Fruit fly (Drosophila melanogaster) whole organism, wandering third instar larva: ENCODE data around the gene Npc2h.
A peak's percentile ranks its signal among the peaks of the same experiment; 100 is the strongest.

Experiments used
- Abd-B ChIP-seq: fragments of >200 bp; optimal IDR thresholded peaks from 2 replicates; lab custom pipeline; 2017; ENCODE audit warnings: missing biosample characterization, missing genetic modification characterization
- CG32264 ChIP-seq: fragments of 200-800 bp; sonication (Bioruptor generic); optimal IDR thresholded peaks from 2 replicates; lab custom pipeline; 2016; ENCODE audit warnings: missing biosample characterization, missing genetic modification characterization
- CG9705 ChIP-seq: fragments of 200-800 bp; sonication (Bioruptor generic); optimal IDR thresholded peaks from 2 replicates; lab custom pipeline; 2018; ENCODE audit warnings: missing biosample characterization, mild to moderate bottlenecking, missing genetic modification characterization
- CrebA ChIP-seq: fragments of 200-800 bp; sonication (Bioruptor generic); optimal IDR thresholded peaks from 2 replicates; lab custom pipeline; 2016; ENCODE audit warnings: missing biosample characterization, mild to moderate bottlenecking, missing genetic modification characterization, borderline replicate concordance
- Dfd ChIP-seq: fragments of >200 bp; optimal IDR thresholded peaks from 2 replicates; lab custom pipeline; 2017; ENCODE audit warnings: missing biosample characterization, missing genetic modification characterization
- Dif ChIP-seq: fragments of 200-275, 200-300 bp; sonication (Bioruptor generic); optimal IDR thresholded peaks from 2 replicates; lab custom pipeline; 2018; ENCODE audit warnings: missing biosample characterization, missing genetic modification characterization; ENCODE audit not compliant: partially characterized antibody
- GATAd ChIP-seq: sonication (Bioruptor generic); optimal IDR thresholded peaks from 2 replicates; lab custom pipeline; 2016; ENCODE audit warnings: missing biosample characterization, missing genetic modification characterization
- HLH106 ChIP-seq: fragments of 200-800 bp; optimal IDR thresholded peaks from 3 replicates; lab custom pipeline; 2019; ENCODE audit warnings: missing biosample characterization, mild to moderate bottlenecking, missing genetic modification characterization, moderate library complexity
- Hnf4 ChIP-seq: fragments of 200-800 bp; sonication (Bioruptor generic); optimal IDR thresholded peaks from 2 replicates; lab custom pipeline; 2016; ENCODE audit warnings: missing biosample characterization, mild to moderate bottlenecking, missing genetic modification characterization
- Hr78 ChIP-seq: fragments of >200 bp; optimal IDR thresholded peaks from 2 replicates; lab custom pipeline; 2017; ENCODE audit warnings: missing biosample characterization, missing genetic modification characterization
- Hr83 ChIP-seq: fragments of 200-300 bp; sonication (Bioruptor generic); optimal IDR thresholded peaks from 2 replicates; lab custom pipeline; 2016; ENCODE audit warnings: missing biosample characterization, mild to moderate bottlenecking, missing genetic modification characterization, moderate library complexity; ENCODE audit not compliant: poor library complexity, severe bottlenecking
- Jra ChIP-seq: sonication (Bioruptor generic); optimal IDR thresholded peaks from 2 replicates; lab custom pipeline; 2016; ENCODE audit warnings: missing biosample characterization, missing genetic modification characterization
- Mio ChIP-seq: sonication (Bioruptor generic); optimal IDR thresholded peaks from 2 replicates; lab custom pipeline; 2016; ENCODE audit warnings: missing biosample characterization, missing genetic modification characterization
- Myc ChIP-seq: fragments of >200 bp; optimal IDR thresholded peaks from 2 replicates; lab custom pipeline; 2017
- N ChIP-seq: fragments of >200 bp; optimal IDR thresholded peaks from 2 replicates; lab custom pipeline; 2018; ENCODE audit warnings: missing biosample characterization, missing external identifiers, missing genetic modification characterization
- OdsH ChIP-seq: fragments of 200-800 bp; sonication (Bioruptor generic); optimal IDR thresholded peaks from 2 replicates; lab custom pipeline; 2016; ENCODE audit warnings: missing biosample characterization, mild to moderate bottlenecking, missing genetic modification characterization
- Rel ChIP-seq, 2 experiments: fragments of 200-800 bp; sonication (Bioruptor generic) in 1 of 2; optimal IDR thresholded peaks; 2 replicates in 1 of 2; 3 replicates in 1 of 2; lab custom pipeline; 2016 to 2019; ENCODE audit warnings: mild to moderate bottlenecking in 2 of 2, missing biosample characterization in 2 of 2, missing genetic modification characterization in 2 of 2, moderate library complexity in 1 of 2
- Sp1 ChIP-seq: fragments of 200-800 bp; sonication (Bioruptor generic); optimal IDR thresholded peaks from 3 replicates; lab custom pipeline; 2019; ENCODE audit warnings: missing biosample characterization, mild to moderate bottlenecking, missing genetic modification characterization, moderate library complexity
- Vsx2 ChIP-seq: fragments of 200-300, 225-300 bp; sonication (Bioruptor generic); optimal IDR thresholded peaks from 2 replicates; lab custom pipeline; 2018; ENCODE audit warnings: missing biosample characterization, missing genetic modification characterization; ENCODE audit not compliant: partially characterized antibody
- br ChIP-seq: fragments of 200-800 bp; sonication (Bioruptor generic); optimal IDR thresholded peaks from 2 replicates; lab custom pipeline; 2016; ENCODE audit warnings: missing biosample characterization, missing genetic modification characterization
- brk ChIP-seq: fragments of 200-800 bp; sonication (Bioruptor generic); optimal IDR thresholded peaks from 2 replicates; lab custom pipeline; 2016; ENCODE audit warnings: missing biosample characterization, mild to moderate bottlenecking, missing genetic modification characterization
- dl ChIP-seq, 2 experiments: fragments of 175-275, 200-275 bp in 1 of 2; fragments of 200-275 bp in 1 of 2; sonication (Bioruptor generic); optimal IDR thresholded peaks; lab custom pipeline; 2018; ENCODE audit warnings: mild to moderate bottlenecking in 2 of 2, missing biosample characterization in 2 of 2, missing genetic modification characterization in 2 of 2, moderate library complexity in 2 of 2; ENCODE audit not compliant: partially characterized antibody in 2 of 2, insufficient read depth in 1 of 2
- dmrt93B ChIP-seq: fragments of 200-800 bp; sonication (Bioruptor generic); optimal IDR thresholded peaks from 2 replicates; lab custom pipeline; 2018; ENCODE audit warnings: missing biosample characterization, mild to moderate bottlenecking, missing genetic modification characterization
- dsf ChIP-seq: sonication (Bioruptor generic); optimal IDR thresholded peaks from 2 replicates; lab custom pipeline; 2016; ENCODE audit warnings: missing biosample characterization, missing genetic modification characterization, borderline replicate concordance
- ey ChIP-seq: fragments of 200-800 bp; sonication (Bioruptor generic); optimal IDR thresholded peaks from 2 replicates; lab custom pipeline; 2016; ENCODE audit warnings: missing biosample characterization, missing genetic modification characterization
- foxo ChIP-seq, 2 experiments: fragments of 200-800 bp; sonication (Bioruptor generic); optimal IDR thresholded peaks; 2 replicates in 1 of 2; 3 replicates in 1 of 2; lab custom pipeline; 2016 to 2017; ENCODE audit warnings: missing biosample characterization in 2 of 2, missing genetic modification characterization in 2 of 2
- fru ChIP-seq: fragments of 200-800 bp; sonication (Bioruptor generic); optimal IDR thresholded peaks from 3 replicates; lab custom pipeline; 2016; ENCODE audit warnings: missing biosample characterization, mild to moderate bottlenecking, missing genetic modification characterization
- h ChIP-seq: fragments of 200-800 bp; sonication (Bioruptor generic); optimal IDR thresholded peaks from 3 replicates; lab custom pipeline; 2016; ENCODE audit warnings: missing biosample characterization, mild to moderate bottlenecking, missing genetic modification characterization
- jim ChIP-seq: fragments of 175-275, 200-325 bp; sonication (Bioruptor generic); optimal IDR thresholded peaks from 2 replicates; lab custom pipeline; 2016; ENCODE audit warnings: missing biosample characterization, mild to moderate bottlenecking, missing genetic modification characterization
- lola ChIP-seq: fragments of >200 bp; optimal IDR thresholded peaks from 2 replicates; lab custom pipeline; 2017; ENCODE audit warnings: missing biosample characterization, missing genetic modification characterization
- pan ChIP-seq: fragments of >200 bp; optimal IDR thresholded peaks from 2 replicates; lab custom pipeline; 2017
- psq ChIP-seq: fragments of 200-800 bp; sonication (Bioruptor generic); optimal IDR thresholded peaks from 3 replicates; lab custom pipeline; 2017; ENCODE audit warnings: missing biosample characterization, mild to moderate bottlenecking, missing genetic modification characterization, moderate library complexity
- rgr ChIP-seq: fragments of 200-800 bp; sonication (Bioruptor generic); optimal IDR thresholded peaks from 3 replicates; lab custom pipeline; 2016; ENCODE audit warnings: missing biosample characterization, mild to moderate bottlenecking, missing genetic modification characterization
- sage ChIP-seq: fragments of 200-800 bp; sonication (Bioruptor generic); optimal IDR thresholded peaks from 2 replicates; lab custom pipeline; 2016; ENCODE audit warnings: missing biosample characterization, mild to moderate bottlenecking, missing genetic modification characterization
- sv ChIP-seq: fragments of 200-800 bp; sonication (Bioruptor generic); optimal IDR thresholded peaks from 3 replicates; lab custom pipeline; 2016; ENCODE audit warnings: missing biosample characterization, missing genetic modification characterization
- tai ChIP-seq: sonication (Bioruptor generic); optimal IDR thresholded peaks from 2 replicates; lab custom pipeline; 2016; ENCODE audit warnings: missing biosample characterization, missing genetic modification characterization
- usp ChIP-seq: fragments of >200 bp; optimal IDR thresholded peaks from 2 replicates; lab custom pipeline; 2017; ENCODE audit warnings: missing biosample characterization, missing genetic modification characterization
- woc ChIP-seq: sonication (Bioruptor generic); optimal IDR thresholded peaks from 2 replicates; lab custom pipeline; 2016; ENCODE audit warnings: missing biosample characterization, mild to moderate bottlenecking, missing genetic modification characterization

Gene Npc2h

DNA sequence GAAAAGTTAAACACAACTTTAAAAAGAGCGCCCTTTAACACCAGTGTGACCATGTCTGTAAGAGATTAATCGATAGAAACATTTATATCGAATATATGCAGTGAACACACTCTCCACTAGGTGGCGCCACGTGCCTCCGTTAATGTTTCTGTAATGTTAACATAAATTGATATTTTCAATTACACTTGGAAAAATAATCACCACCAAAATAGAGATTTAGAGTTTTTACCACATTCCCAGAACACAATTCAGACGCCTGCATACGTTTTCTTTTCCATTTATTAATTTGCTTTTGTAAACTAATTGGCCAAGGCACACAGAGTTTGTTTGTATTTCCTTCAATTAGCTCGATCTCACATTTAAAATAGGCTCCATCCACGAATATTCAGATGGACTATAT, 43.3 kb upstream of the Npc2h start:
- TF ChIP-seq Abd-B (no peak), foxo (GFP tag; optimal IDR thresholded peaks at IDR 0.05; lab: Kevin White, UChicago) (peak in 1 of 2 experiments; percentile 32), fru (GFP tag; lab: Kevin White, UChicago) (peak; percentile 58), CG32264 (GFP tag; lab: Kevin White, UChicago) (no peak), Jra (GFP tag; lab: Kevin White, UChicago) (no peak), h (GFP tag; lab: Kevin White, UChicago) (peak; percentile 46)
- TF ChIP-seq, all 38 proteins: peak for 3

DNA sequence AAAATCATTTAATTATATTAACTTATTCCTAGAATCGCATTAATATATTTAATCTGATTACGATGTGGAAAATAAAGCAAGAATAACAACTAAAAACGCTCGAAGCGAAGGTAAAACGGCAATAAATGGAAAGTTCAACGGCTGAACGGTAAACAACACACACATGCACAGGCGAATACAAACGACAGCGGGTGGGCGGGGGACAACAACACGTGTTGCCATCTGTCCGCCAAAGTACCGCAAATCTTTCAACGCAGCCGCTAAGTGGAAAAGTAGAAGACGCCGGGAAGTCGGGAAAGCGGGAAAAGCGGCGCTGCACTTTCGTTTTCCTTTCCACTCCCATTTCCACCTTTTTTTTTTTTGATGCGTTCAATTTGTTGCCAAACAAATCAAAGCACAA, 36.5 kb upstream of the Npc2h start:
- TF ChIP-seq h (GFP tag; lab: Kevin White, UChicago), result no peak
- TF ChIP-seq Dif (GFP tag; lab: Kevin White, UChicago), result no peak
- no peak for TF ChIP-seq Hr78
- no peak for TF ChIP-seq Myc (lab: Kevin White, UChicago)
- no peak for TF ChIP-seq CrebA (GFP tag; lab: Kevin White, UChicago)
- TF ChIP-seq psq (GFP tag; lab: Kevin White, UChicago), result no peak
- TF ChIP-seq HLH106 (tag; lab: Kevin White, UChicago), result no peak
- no peak for TF ChIP-seq brk
- TF ChIP-seq dmrt93B (GFP tag; lab: Kevin White, UChicago), result no peak
- no peak for TF ChIP-seq Mio (GFP tag; lab: Kevin White, UChicago)
- no peak for TF ChIP-seq woc (GFP tag; lab: Kevin White, UChicago)
- TF ChIP-seq dl (GFP tag; optimal IDR thresholded peaks at IDR 0.05; lab: Kevin White, UChicago; ENCODE audit: insufficient read depth in 1 of 2, partially characterized antibody in 2 of 2), result no peak
- no peak for TF ChIP-seq sage (GFP tag; lab: Kevin White, UChicago)

DNA sequence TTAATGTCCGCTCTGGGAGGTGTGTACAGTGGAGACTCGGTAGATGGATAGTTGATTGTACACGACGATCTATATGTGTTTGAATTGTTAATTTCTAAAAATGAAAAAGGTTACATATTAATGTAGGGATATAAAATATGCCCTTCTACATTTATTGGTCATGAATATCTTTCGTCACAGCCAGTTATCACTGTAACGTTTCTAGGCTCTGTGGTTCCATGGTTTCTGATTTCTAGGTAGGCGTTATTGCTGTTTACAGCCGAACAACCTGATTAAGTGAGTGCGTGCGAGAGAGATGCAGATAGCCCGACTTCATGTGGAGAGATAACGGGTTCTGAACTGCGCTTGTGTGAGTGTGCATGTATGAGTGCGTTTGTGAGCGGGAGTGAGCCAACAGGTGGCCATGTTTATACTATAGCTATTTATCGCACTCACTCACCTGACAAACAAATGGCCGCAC, 35.6 kb upstream of the Npc2h start:
- TF ChIP-seq brk, result peak; percentile 76
- peak; percentile 91 for TF ChIP-seq Hnf4 (GFP tag; lab: Kevin White, UChicago)
- peak; percentile 71 for TF ChIP-seq CG9705
- no peak for TF ChIP-seq Dfd
- TF ChIP-seq Rel (GFP tag; optimal IDR thresholded peaks at IDR 0.05; lab: Kevin White, UChicago), result peak; percentile 63
- TF ChIP-seq Rel (tag; optimal IDR thresholded peaks at IDR 0.05; lab: Kevin White, UChicago), result peak; percentile 72
- peak; percentile 66 for TF ChIP-seq CG32264 (GFP tag; lab: Kevin White, UChicago)
- TF ChIP-seq usp (GFP tag; lab: Kevin White, UChicago), result no peak
- no peak for TF ChIP-seq jim
- TF ChIP-seq dl (GFP tag; optimal IDR thresholded peaks at IDR 0.05; lab: Kevin White, UChicago; ENCODE audit: insufficient read depth in 1 of 2, partially characterized antibody in 2 of 2), result peak in 1 of 2 experiments; percentile 39
- TF ChIP-seq rgr (GFP tag; lab: Kevin White, UChicago), result peak; percentile 89
- TF ChIP-seq psq (GFP tag; lab: Kevin White, UChicago), result peak; percentile 83
- TF ChIP-seq GATAd (GFP tag; lab: Kevin White, UChicago), result peak; percentile 48
- no peak for TF ChIP-seq Hr78
- TF ChIP-seq tai, result peak; percentile 94
- peak; percentile 92 for TF ChIP-seq OdsH (GFP tag; lab: Kevin White, UChicago)
- TF ChIP-seq br (GFP tag; lab: Kevin White, UChicago), result peak; percentile 91
- TF ChIP-seq sv (GFP tag; lab: Kevin White, UChicago), result peak; percentile 89
- peak; percentile 61 to 88 for TF ChIP-seq foxo (GFP tag; optimal IDR thresholded peaks at IDR 0.05; lab: Kevin White, UChicago)
- TF ChIP-seq Vsx2 (GFP tag; lab: Kevin White, UChicago), result peak; percentile 64
- peak; percentile 76 for TF ChIP-seq Jra (GFP tag; lab: Kevin White, UChicago)
- no peak for TF ChIP-seq Hr83 (GFP tag; lab: Kevin White, UChicago)
- TF ChIP-seq N (GFP tag; lab: Kevin White, UChicago), result peak; percentile 19
- no peak for TF ChIP-seq pan (lab: Kevin White, UChicago)
- TF ChIP-seq dmrt93B (GFP tag; lab: Kevin White, UChicago), result peak; percentile 73
- no peak for TF ChIP-seq Abd-B
- peak; percentile 88 for TF ChIP-seq fru (GFP tag; lab: Kevin White, UChicago)
- TF ChIP-seq sage (GFP tag; lab: Kevin White, UChicago), result peak; percentile 66
- TF ChIP-seq ey, result peak; percentile 94
- TF ChIP-seq Sp1 (GFP tag; lab: Kevin White, UChicago), result peak; percentile 79
- TF ChIP-seq Myc (lab: Kevin White, UChicago), result no peak
- peak; percentile 94 for TF ChIP-seq h (GFP tag; lab: Kevin White, UChicago)
- TF ChIP-seq dsf (GFP tag; lab: Kevin White, UChicago), result no peak
- peak; percentile 43 for TF ChIP-seq Mio (GFP tag; lab: Kevin White, UChicago)
- peak; percentile 78 for TF ChIP-seq woc (GFP tag; lab: Kevin White, UChicago)
- no peak for TF ChIP-seq CrebA (GFP tag; lab: Kevin White, UChicago)
- peak; percentile 89 for TF ChIP-seq HLH106 (tag; lab: Kevin White, UChicago)
- TF ChIP-seq lola (GFP tag; lab: Kevin White, UChicago), result no peak
- peak; percentile 29 for TF ChIP-seq Dif (GFP tag; lab: Kevin White, UChicago)
